Fruit fly (Drosophila melanogaster): ENCODE data around the gene Dad.
A peak's percentile ranks its signal among the peaks of the same experiment; 100 is the strongest.

Dad gene

DNA sequence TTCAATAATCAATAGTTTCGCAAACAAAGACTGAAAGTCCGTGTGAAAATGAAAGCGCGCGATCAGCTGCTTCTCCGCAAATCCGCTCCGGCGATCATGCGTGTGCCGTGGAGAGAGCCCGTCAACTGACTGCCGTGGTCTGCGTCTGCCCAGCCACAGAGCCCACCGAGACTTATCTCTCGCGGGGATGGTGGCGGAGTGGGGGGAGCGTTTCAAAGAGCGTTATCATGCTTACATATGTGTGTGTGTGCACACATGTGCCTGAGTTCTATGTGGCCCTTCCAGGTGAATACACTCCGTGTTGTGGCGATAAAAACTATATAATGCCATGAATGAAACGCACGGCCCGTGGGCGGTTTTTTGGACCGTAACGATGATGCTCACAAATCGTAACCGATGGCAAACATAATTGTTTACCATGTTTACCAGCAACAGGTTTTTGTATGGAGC lies 24.2 kb downstream of the Dad start (continued):
- no peak for TF ChIP-seq Lhr (GFP tag; optimal IDR thresholded peaks at IDR 0.05)
- TF ChIP-seq pzg (GFP tag; optimal IDR thresholded peaks at IDR 0.05) = no peak
- TF ChIP-seq CG15269 (tag; optimal IDR thresholded peaks at IDR 0.05) = no peak
- TF ChIP-seq CG18764 (GFP tag; optimal IDR thresholded peaks at IDR 0.05) = no peak
- TF ChIP-seq CG30403 (GFP tag; optimal IDR thresholded peaks at IDR 0.05) = no peak
- TF ChIP-seq z (GFP tag; IDR thresholded peaks at IDR 0.05) = no peak
- TF ChIP-seq Ada2b (GFP tag; IDR thresholded peaks at IDR 0.05) = no peak
- no peak for TF ChIP-seq CG10209 (GFP tag; optimal IDR thresholded peaks at IDR 0.05)
- no peak for TF ChIP-seq CG14050 (GFP tag; IDR thresholded peaks at IDR 0.05)
- TF ChIP-seq Ravus (GFP tag; IDR thresholded peaks at IDR 0.05) = no peak
- TF ChIP-seq CG8924 (tag; optimal IDR thresholded peaks at IDR 0.05) = no peak
- no peak for TF ChIP-seq run (tag; optimal IDR thresholded peaks at IDR 0.05)
- TF ChIP-seq CG2120 (GFP tag; optimal IDR thresholded peaks at IDR 0.05) = no peak
- no peak for TF ChIP-seq Dll (GFP tag; IDR thresholded peaks at IDR 0.05; ENCODE audit: partially characterized antibody)
- no peak for TF ChIP-seq Sry-δ (GFP tag; optimal IDR thresholded peaks at IDR 0.05)
- TF ChIP-seq gsb (GFP tag; IDR thresholded peaks at IDR 0.05) = no peak
- no peak for TF ChIP-seq dimm (GFP tag; IDR thresholded peaks at IDR 0.05)
- no peak for TF ChIP-seq disco-r (GFP tag; optimal IDR thresholded peaks at IDR 0.05)
- peak; percentile 23 for TF ChIP-seq scrt (GFP tag; optimal IDR thresholded peaks at IDR 0.05)
- TF ChIP-seq CG2678 (tag; optimal IDR thresholded peaks at IDR 0.05) = no peak
- no peak for TF ChIP-seq CG17568 (GFP tag; optimal IDR thresholded peaks at IDR 0.05)
- no peak for TF ChIP-seq CG8944 (GFP tag; optimal IDR thresholded peaks at IDR 0.05)
- TF ChIP-seq NC2β (GFP tag; optimal IDR thresholded peaks at IDR 0.05) = no peak
- TF ChIP-seq nau (GFP tag; optimal IDR thresholded peaks at IDR 0.05) = no peak
- no peak for TF ChIP-seq Rx (GFP tag; IDR thresholded peaks at IDR 0.05)
- TF ChIP-seq CG13624 (GFP tag; optimal IDR thresholded peaks at IDR 0.05) = peak; percentile 27
- no peak for TF ChIP-seq peb (GFP tag; IDR thresholded peaks at IDR 0.05)
- TF ChIP-seq CG17361 (GFP tag; IDR thresholded peaks at IDR 0.05) = no peak
- TF ChIP-seq corto (GFP tag; optimal IDR thresholded peaks at IDR 0.05) = no peak
- peak; percentile 84 for TF ChIP-seq twi (tag; optimal IDR thresholded peaks at IDR 0.05)
- TF ChIP-seq btn (GFP tag; optimal IDR thresholded peaks at IDR 0.05) = no peak
- no peak for TF ChIP-seq CG13123 (GFP tag; optimal IDR thresholded peaks at IDR 0.05)
- no peak; the same call in 1 of the 2 replicates for TF ChIP-seq CG14014 (GFP tag; IDR thresholded peaks at IDR 0.05)
- TF ChIP-seq CG6254 (GFP tag; optimal IDR thresholded peaks at IDR 0.05) = no peak
- TF ChIP-seq CG4820 (GFP tag; optimal IDR thresholded peaks at IDR 0.05) = no peak
- TF ChIP-seq cato (GFP tag; optimal IDR thresholded peaks at IDR 0.05; ENCODE audit: borderline replicate concordance) = no peak
- TF ChIP-seq Dp (GFP tag; optimal IDR thresholded peaks at IDR 0.05) = no peak
- TF ChIP-seq exex (tag; optimal IDR thresholded peaks at IDR 0.05) = peak; percentile 52
- no peak for TF ChIP-seq Poxn (GFP tag; IDR thresholded peaks at IDR 0.05)
- TF ChIP-seq Eip74EF (GFP tag; optimal IDR thresholded peaks at IDR 0.05) = no peak
- peak; percentile 61; the same call in 1 of the 2 replicates for TF ChIP-seq Adf1 (GFP tag; IDR thresholded peaks at IDR 0.05)
- TF ChIP-seq Usf (GFP tag; optimal IDR thresholded peaks at IDR 0.05) = no peak
- TF ChIP-seq CG4404 (GFP tag; IDR thresholded peaks at IDR 0.05) = no peak
- peak; percentile 4; the same call in 1 of the 2 replicates for TF ChIP-seq NFAT (GFP tag; IDR thresholded peaks at IDR 0.05)
- TF ChIP-seq CG18262 (tag; optimal IDR thresholded peaks at IDR 0.05) = no peak
- TF ChIP-seq Hmr (GFP tag; optimal IDR thresholded peaks at IDR 0.05) = peak; percentile 19
- peak; percentile 15 for TF ChIP-seq caup (GFP tag; optimal IDR thresholded peaks at IDR 0.05; ENCODE audit: severe bottlenecking)
- no peak for TF ChIP-seq CG10267 (tag; optimal IDR thresholded peaks at IDR 0.05)
- TF ChIP-seq CG11695 (GFP tag; IDR thresholded peaks at IDR 0.05) = no peak
- TF ChIP-seq CG11085 (GFP tag; IDR thresholded peaks at IDR 0.05) = no peak
- no peak for TF ChIP-seq Hr51 (GFP tag; optimal IDR thresholded peaks at IDR 0.05)

Data from whole organism, embryonic.